Worm (Caenorhabditis elegans) whole organism, L1 larva: Measurements from ENCODE around the gene C07G3.15.

ENCODE experiments used
- efl-3 ChIP-seq: fragments of 200-800 bp; sonication (Bioruptor generic); optimal IDR thresholded peaks from 2 replicates; lab custom pipeline; 2018; ENCODE audit warnings: mild to moderate bottlenecking, missing genetic modification characterization, missing compliant biosample characterization
- nhr-11 ChIP-seq: fragments of 150-350 bp; optimal IDR thresholded peaks from 2 replicates; lab custom pipeline; 2014; ENCODE audit warnings: missing biosample characterization, missing genetic modification characterization
- nhr-20 ChIP-seq: sonication (generic microtip); optimal IDR thresholded peaks from 2 replicates; lab custom pipeline; 2016; ENCODE audit warnings: mild to moderate bottlenecking, missing genetic modification characterization, missing compliant biosample characterization
- nhr-76 ChIP-seq: sonication (generic microtip); optimal IDR thresholded peaks from 2 replicates; lab custom pipeline; 2017; ENCODE audit warnings: missing biosample characterization, missing genetic modification characterization
- pax-3 ChIP-seq: fragments of 200-800 bp; sonication (Bioruptor generic); optimal IDR thresholded peaks from 2 replicates; lab custom pipeline; 2018; ENCODE audit warnings: mild to moderate bottlenecking, missing genetic modification characterization, moderate library complexity, missing compliant biosample characterization
- skn-1 ChIP-seq: fragments of 150-350 bp; optimal IDR thresholded peaks from 2 replicates; lab custom pipeline; 2014; ENCODE audit warnings: missing biosample characterization, missing genetic modification characterization
- unc-62 ChIP-seq: fragments of 150-350 bp; optimal IDR thresholded peaks from 2 replicates; lab custom pipeline; 2014; ENCODE audit warnings: missing biosample characterization, missing genetic modification reagents, missing genetic modification characterization
- xbp-1 ChIP-seq: sonication (generic microtip); optimal IDR thresholded peaks from 2 replicates; lab custom pipeline; 2016; ENCODE audit warnings: missing genetic modification characterization, missing compliant biosample characterization
- ztf-11 ChIP-seq, 2 experiments: sonication (generic microtip); optimal IDR thresholded peaks; 2 replicates each; lab custom pipeline; 2016 to 2017; ENCODE audit warnings: missing genetic modification characterization in 2 of 2, missing biosample characterization in 1 of 2, missing compliant biosample characterization in 1 of 2

- TF ChIP-seq ztf-11 (tag; optimal IDR thresholded peaks at IDR 0.05; lab: Kevin White, UChicago): no peak
- TF ChIP-seq xbp-1: no peak
- TF ChIP-seq unc-62 (GFP tag; lab: Kevin White, UChicago): no peak
- no peak for TF ChIP-seq skn-1
- TF ChIP-seq efl-3 (GFP tag; lab: Kevin White, UChicago): no peak
- TF ChIP-seq pax-3 (tag; lab: Kevin White, UChicago): no peak
- TF ChIP-seq nhr-11 (tag; lab: Kevin White, UChicago): no peak
- no peak for TF ChIP-seq nhr-76 (tag; lab: Kevin White, UChicago)
- no peak for TF ChIP-seq nhr-20 (tag; lab: Kevin White, UChicago)
Observed at ce11 chrV:3450351-3450750, 46.4 kb downstream of the C07G3.15 start.
